Worm (Caenorhabditis elegans): ENCODE results near the gene F20G2.2.

DNA sequence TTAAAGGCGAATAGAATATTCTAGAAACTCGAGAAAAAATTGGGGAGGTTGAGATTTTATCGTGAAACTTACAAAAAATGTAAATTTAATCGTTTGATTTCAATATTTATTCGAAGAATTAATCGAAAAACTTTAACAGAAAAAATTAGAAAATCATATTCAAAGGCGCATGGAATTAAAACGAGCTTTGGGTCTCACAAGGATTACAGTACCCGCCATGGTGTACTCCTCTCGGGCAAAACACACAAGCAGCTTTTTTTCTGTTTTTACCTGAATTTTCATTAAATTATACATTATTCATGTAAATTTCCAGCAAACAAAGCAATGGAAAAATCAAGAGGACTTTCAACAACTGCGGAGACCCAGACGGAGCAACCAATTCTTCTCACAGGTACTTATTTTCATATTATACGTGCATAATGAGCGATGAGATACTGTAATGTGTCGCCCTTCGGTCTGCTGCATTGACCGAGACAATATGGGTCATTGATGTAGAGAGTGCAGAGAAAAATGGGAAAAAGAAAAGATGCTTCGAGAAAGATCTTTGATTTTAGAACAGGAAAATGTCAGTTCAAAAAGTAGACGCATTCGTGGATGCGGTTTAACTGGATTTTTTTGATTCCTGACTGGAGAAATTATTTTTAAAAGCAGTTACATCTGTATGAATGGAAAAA is 31.2 kb upstream of the F20G2.2 start, which contains the start of the genes F53C11.4 and F53C11.5:
- TF ChIP-seq W03F9.2 (tag; optimal IDR thresholded peaks at IDR 0.05) = peak; percentile 3
- no peak for TF ChIP-seq dao-5 (tag; optimal IDR thresholded peaks at IDR 0.05)
- no peak for TF ChIP-seq him-1 (tag; optimal IDR thresholded peaks at IDR 0.05)

All from whole organism, L4/young adult.